Worm (Caenorhabditis elegans): ENCODE data around the gene F48F7.6.

Gene F48F7.6

ce11 chrX:14015808-14016207, 38.2 kb downstream of the F48F7.6 start (continued):
- TF ChIP-seq egl-18 (GFP tag; IDR thresholded peaks at IDR 0.05) (0 out of 2 replicates have a peak, but pooled peaks have one; percentile 56), zfh-2 (GFP tag; conservative IDR thresholded peaks at IDR 0.05) (no peak), tbx-9 (tag; optimal IDR thresholded peaks at IDR 0.05; ENCODE audit: borderline replicate concordance) (no peak), ZK185.1 (tag; optimal IDR thresholded peaks at IDR 0.05; ENCODE audit: poor library complexity, severe bottlenecking) (peak; percentile 74), chd-7 (tag; optimal IDR thresholded peaks at IDR 0.05) (peak; percentile 87), ceh-40 (GFP tag; IDR thresholded peaks at IDR 0.05) (0 out of 2 replicates have a peak, but pooled peaks have one; percentile 75), lin-54 (GFP tag; optimal IDR thresholded peaks at IDR 0.05) (no peak), nhr-80 (tag; optimal IDR thresholded peaks at IDR 0.05) (peak; percentile 41), tbp1 (GFP tag; optimal IDR thresholded peaks at IDR 0.05) (peak; percentile 98), mcd-1 (GFP tag; IDR thresholded peaks at IDR 0.05) (peak; percentile 62; the same call in 1 of the 2 replicates), Y95B8A.8 (GFP tag; IDR thresholded peaks at IDR 0.05) (no peak), unc-62 (GFP tag; optimal IDR thresholded peaks at IDR 0.05) (no peak), Y67H2A.10 (GFP tag; conservative IDR thresholded peaks at IDR 0.05) (no peak), B0035.1 (tag; optimal IDR thresholded peaks at IDR 0.05) (peak; percentile 35), hmg-1.2 (GFP tag; IDR thresholded peaks at IDR 0.05) (peak; percentile 87), die-1 (tag; optimal IDR thresholded peaks at IDR 0.05) (peak; percentile 92), Y53F4B.3 (GFP tag; IDR thresholded peaks at IDR 0.05) (no peak), lag-1 (GFP tag; IDR thresholded peaks at IDR 0.05) (0 out of 2 replicates have a peak, but pooled peaks have one; percentile 73), pha-4 (tag; optimal IDR thresholded peaks at IDR 0.05) (no peak), cebp-1 (GFP tag; IDR thresholded peaks at IDR 0.05) (peak; percentile 44; the same call in 1 of the 2 replicates), cebp-1 (tag; optimal IDR thresholded peaks at IDR 0.05) (peak; percentile 77), F55B11.4 (tag; optimal IDR thresholded peaks at IDR 0.05; ENCODE audit: borderline replicate concordance, insufficient read depth) (no peak), repo-1 (tag; optimal IDR thresholded peaks at IDR 0.05) (peak; percentile 7), snpc-1.1 (tag; optimal IDR thresholded peaks at IDR 0.05; ENCODE audit: insufficient read depth) (peak; percentile 52), aptf-2 (GFP tag; conservative IDR thresholded peaks at IDR 0.05) (no peak), bed-1 (GFP tag; IDR thresholded peaks at IDR 0.05) (no peak), lin-40 (tag; optimal IDR thresholded peaks at IDR 0.05) (peak; percentile 90), madf-3 (GFP tag; IDR thresholded peaks at IDR 0.05) (0 out of 2 replicates have a peak, but pooled peaks have one; percentile 18), let-526 (GFP tag; IDR thresholded peaks at IDR 0.05) (peak; percentile 44; the same call in 1 of the 2 replicates), lin-35 (GFP tag; optimal IDR thresholded peaks at IDR 0.05) (peak in 1 of 3 experiments; percentile 74), rcor-1 (GFP tag; IDR thresholded peaks at IDR 0.05) (peak; percentile 84), ceh-58 (GFP tag; IDR thresholded peaks at IDR 0.05) (no peak), akir-1 (GFP tag; optimal IDR thresholded peaks at IDR 0.05) (no peak), aptf-3 (GFP tag; IDR thresholded peaks at IDR 0.05) (0 out of 2 replicates have a peak, but pooled peaks have one; percentile 58), ekl-4 (GFP tag; IDR thresholded peaks at IDR 0.05) (peak; percentile 73; the same call in 1 of the 2 replicates), D2030.7 (GFP tag; IDR thresholded peaks at IDR 0.05) (peak; percentile 61), somi-1 (GFP tag; optimal IDR thresholded peaks at IDR 0.05) (peak; percentile 77), hlh-12 (tag; optimal IDR thresholded peaks at IDR 0.05) (peak; percentile 55), mes-4 (tag; optimal IDR thresholded peaks at IDR 0.05) (peak; percentile 77), Y79H2A.3 (GFP tag; conservative IDR thresholded peaks at IDR 0.05) (no peak), F57A8.1 (GFP tag; optimal IDR thresholded peaks at IDR 0.05) (no peak), lsl-1 (GFP tag; optimal IDR thresholded peaks at IDR 0.05) (no peak), ceh-100 (GFP tag; IDR thresholded peaks at IDR 0.05) (peak; percentile 46; the same call in 1 of the 2 replicates), F10E7.11 (tag; optimal IDR thresholded peaks at IDR 0.05) (no peak), dpff-1 (tag; optimal IDR thresholded peaks at IDR 0.05) (no peak), F23B12.7 (tag; optimal IDR thresholded peaks at IDR 0.05; ENCODE audit: insufficient read depth) (peak; percentile 72), athp-1 (tag; optimal IDR thresholded peaks at IDR 0.05) (peak; percentile 57), nfya-2 (GFP tag; IDR thresholded peaks at IDR 0.05) (no peak)
